Worm (Caenorhabditis elegans) whole organism, L4/young adult: ENCODE data around the gene M01A8.1.

Experiments
- W03F9.2 ChIP-seq: fragments of 150-350 bp; optimal IDR thresholded peaks from 2 replicates; lab custom pipeline; 2014; ENCODE audit warnings: missing biosample characterization, missing genetic modification characterization
- dao-5 ChIP-seq: sonication (generic microtip); optimal IDR thresholded peaks from 2 replicates; lab custom pipeline; 2016; ENCODE audit warnings: missing genotype, missing genetic modification characterization, moderate library complexity, missing compliant biosample characterization

- TF ChIP-seq dao-5 (tag; lab: Kevin White, UChicago) (no peak), W03F9.2 (no peak)
Observed at ce11 chrIII:9299116-9299515, 42.1 kb downstream of the M01A8.1 start.
